Worm (Caenorhabditis elegans) whole organism, L4 larva: ENCODE results near the gene Y73B6BL.288.

Source experiments
- ceh-20 ChIP-seq: fragments of 200-800 bp; sonication (Bioruptor generic); IDR thresholded peaks from 2 replicates; pipeline ENCODE4 v1.3.6; 2022; ENCODE audit warnings: missing genetic modification reagents, missing genetic modification characterization, missing compliant biosample characterization
- daf-8 ChIP-seq: fragments of 200-800 bp; sonication (Bioruptor generic); IDR thresholded peaks from 2 replicates; pipeline ENCODE4 v1.3.6; 2022; ENCODE audit warnings: missing genetic modification characterization, missing compliant biosample characterization
- dmd-8 ChIP-seq: fragments of 200-800 bp; sonication (Bioruptor generic); IDR thresholded peaks from 2 replicates; pipeline ENCODE4 v1.3.6; 2022; ENCODE audit warnings: missing genetic modification characterization, missing compliant biosample characterization
- hmg-1.1 ChIP-seq: fragments of 200-800 bp; sonication (Bioruptor generic); IDR thresholded peaks from 2 replicates; pipeline ENCODE4 v1.3.6; 2022; ENCODE audit warnings: missing genetic modification reagents, missing genetic modification characterization, missing compliant biosample characterization
- lin-13 ChIP-seq: fragments of 150-350 bp; optimal IDR thresholded peaks from 2 replicates; lab custom pipeline; 2014; ENCODE audit warnings: missing biosample characterization, missing genetic modification reagents, missing genetic modification characterization
- lsy-2 ChIP-seq, 2 experiments: fragments of 150-350 bp in 1 of 2; sonication (generic microtip) in 1 of 2; optimal IDR thresholded peaks; 2 replicates each; lab custom pipeline; 2014 to 2017; ENCODE audit warnings: missing biosample characterization in 2 of 2, missing genetic modification characterization in 2 of 2
- mdl-1 ChIP-seq, 2 experiments: fragments of 150-350 bp in 1 of 2; sonication (generic microtip) in 1 of 2; optimal IDR thresholded peaks; 2 replicates each; lab custom pipeline; 2014 to 2017; ENCODE audit warnings: missing biosample characterization in 2 of 2, missing genetic modification characterization in 2 of 2
- mdt-29 ChIP-seq: fragments of 200-800 bp; sonication (Bioruptor generic); IDR thresholded peaks from 2 replicates; pipeline ENCODE4 v1.3.6; 2022; ENCODE audit warnings: missing genetic modification reagents, missing genetic modification characterization, missing compliant biosample characterization
- pqm-1 ChIP-seq: sonication (generic microtip); optimal IDR thresholded peaks from 2 replicates; lab custom pipeline; 2017; ENCODE audit warnings: missing biosample characterization, missing genetic modification characterization
- skn-1 ChIP-seq: fragments of 150-350 bp; optimal IDR thresholded peaks from 2 replicates; lab custom pipeline; 2014; ENCODE audit warnings: missing biosample characterization, missing genetic modification characterization
- snpc-1.2 ChIP-seq: fragments of 200-800 bp; sonication (Bioruptor generic); IDR thresholded peaks from 2 replicates; pipeline ENCODE4 v1.3.6; 2022; ENCODE audit warnings: missing genetic modification reagents, missing genetic modification characterization, missing compliant biosample characterization
- spr-3 ChIP-seq: fragments of 200-800 bp; sonication (Bioruptor generic); optimal IDR thresholded peaks from 2 replicates; lab custom pipeline; 2018; ENCODE audit warnings: mild to moderate bottlenecking, missing genetic modification characterization, missing compliant biosample characterization
- vab-7 ChIP-seq: fragments of 200-800 bp; sonication (Bioruptor generic); IDR thresholded peaks from 2 replicates; pipeline ENCODE4 v1.3.6; 2022; ENCODE audit warnings: missing genetic modification reagents, missing genetic modification characterization, missing compliant biosample characterization
- zfp-3 ChIP-seq: fragments of 200-800 bp; sonication (Bioruptor generic); conservative IDR thresholded peaks from 2 replicates; pipeline ENCODE4 v1.3.6; 2022; ENCODE audit warnings: missing genetic modification reagents, missing genetic modification characterization, missing compliant biosample characterization

- no peak for TF ChIP-seq dmd-8
- TF ChIP-seq ceh-20 (GFP tag; lab: Robert Waterston, UW), result no peak
- TF ChIP-seq pqm-1, result no peak
- TF ChIP-seq lin-13 (GFP tag; lab: Kevin White, UChicago), result no peak
- TF ChIP-seq daf-8 (GFP tag; lab: Robert Waterston, UW), result no peak
- TF ChIP-seq mdt-29 (GFP tag; lab: Robert Waterston, UW), result no peak
- no peak for TF ChIP-seq vab-7 (GFP tag; lab: Robert Waterston, UW)
- no peak for TF ChIP-seq spr-3
- no peak for TF ChIP-seq mdl-1 (tag; optimal IDR thresholded peaks at IDR 0.05; lab: Kevin White, UChicago)
- no peak for TF ChIP-seq lsy-2 (tag; optimal IDR thresholded peaks at IDR 0.05; lab: Kevin White, UChicago)
- no peak for TF ChIP-seq zfp-3 (GFP tag; lab: Robert Waterston, UW)
- TF ChIP-seq hmg-1.1 (GFP tag; lab: Robert Waterston, UW), result no peak
- TF ChIP-seq skn-1 (tag; lab: Kevin White, UChicago), result no peak
- no peak for TF ChIP-seq snpc-1.2
Observed at ce11 chrIV:6363604-6364003, 21.3 kb upstream of the Y73B6BL.288 start.
